Worm (Caenorhabditis elegans): ENCODE results near the gene B0034.1.

DNA sequence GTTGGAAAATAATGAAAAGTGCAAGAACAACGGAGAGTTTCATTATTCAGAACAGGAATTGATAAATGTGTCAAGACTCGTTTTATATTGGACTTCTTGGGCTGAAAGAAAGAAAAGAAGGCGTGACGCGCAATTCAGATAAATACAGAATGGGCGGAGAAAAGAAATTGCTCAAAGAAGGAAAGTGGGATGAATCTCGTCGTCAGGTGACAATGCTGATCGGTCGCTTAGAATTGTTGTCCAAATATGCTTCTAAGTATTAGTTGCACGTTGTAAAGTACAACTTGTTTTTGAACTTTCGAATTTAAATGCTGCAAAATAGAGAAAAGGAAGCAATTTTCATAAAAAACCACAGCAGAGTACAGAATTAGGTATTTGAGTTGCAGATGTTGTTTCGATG lies 22.5 kb downstream of the B0034.1 start, which contains the start of gene ins-3:
- TF ChIP-seq zip-5 (tag; optimal IDR thresholded peaks at IDR 0.05) (no peak), unc-86 (tag; optimal IDR thresholded peaks at IDR 0.05) (no peak), fax-1 (tag; optimal IDR thresholded peaks at IDR 0.05) (no peak), pqm-1 (tag; optimal IDR thresholded peaks at IDR 0.05) (no peak), lim-6 (tag; optimal IDR thresholded peaks at IDR 0.05) (no peak), ama-1 (optimal IDR thresholded peaks at IDR 0.05) (no peak), sox-4 (tag; optimal IDR thresholded peaks at IDR 0.05) (no peak), ahr-1 (tag; optimal IDR thresholded peaks at IDR 0.05) (no peak), K09A11.1 (tag; optimal IDR thresholded peaks at IDR 0.05; ENCODE audit: insufficient read depth) (no peak), nhr-232 (tag; optimal IDR thresholded peaks at IDR 0.05) (no peak), tbx-7 (tag; optimal IDR thresholded peaks at IDR 0.05) (no peak), pha-4 (tag; optimal IDR thresholded peaks at IDR 0.05) (no peak)

Data from whole organism, late embryonic.